Worm (Caenorhabditis elegans): ENCODE measurements around the gene dyf-2.

Gene dyf-2

DNA sequence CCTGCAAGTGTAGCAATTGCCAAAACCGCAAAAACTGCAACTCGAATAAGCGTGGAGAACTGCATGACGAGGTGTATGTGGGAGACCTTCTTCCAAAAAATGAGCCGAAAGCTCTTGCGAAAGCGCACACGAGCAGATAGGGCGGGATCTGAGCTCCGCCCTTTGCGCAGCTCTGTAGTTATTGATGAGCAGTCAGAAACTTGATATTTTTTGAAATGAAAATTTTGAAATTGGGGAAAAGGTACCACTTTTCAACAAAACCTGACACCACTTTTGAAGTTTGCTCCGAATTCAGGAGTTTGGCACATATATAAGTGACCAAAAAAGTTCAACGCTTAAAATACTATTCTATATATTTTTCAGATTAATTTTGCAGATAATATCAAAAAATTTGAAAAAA lies 18.5 kb downstream of the dyf-2 start, which contains the start of gene flp-15:
TSS of gene flp-15 (minus strand) at position 101 of the 400 bp plus-strand sequence.
- TF ChIP-seq mab-5 (tag; optimal IDR thresholded peaks at IDR 0.05) (no peak), mep-1 (tag; optimal IDR thresholded peaks at IDR 0.05) (no peak), snpc-4 (tag; optimal IDR thresholded peaks at IDR 0.05) (no peak), drap-1 (GFP tag; optimal IDR thresholded peaks at IDR 0.05) (no peak), nhr-28 (tag; optimal IDR thresholded peaks at IDR 0.05) (no peak), cnd-1 (tag; optimal IDR thresholded peaks at IDR 0.05) (no peak)

DNA sequence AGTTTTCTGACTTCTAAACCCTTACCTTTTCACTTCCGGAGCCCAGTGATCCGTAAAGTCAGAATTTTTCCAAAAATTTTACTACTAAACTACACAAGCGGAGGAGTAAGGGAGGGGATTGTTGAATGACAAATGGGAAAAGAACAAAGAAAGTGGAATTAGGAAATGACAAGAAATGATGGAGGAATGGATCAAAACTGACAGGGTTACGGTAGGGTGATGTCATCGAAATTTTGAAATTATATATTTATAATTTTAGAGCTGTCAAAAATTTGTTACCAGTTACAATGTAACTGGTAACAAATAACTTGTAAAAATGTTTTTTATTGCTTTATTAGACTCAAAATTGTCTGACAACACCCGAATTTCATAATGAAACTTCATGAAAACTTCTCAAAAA lies 19.8 kb downstream of the dyf-2 start:
- TF ChIP-seq nhr-2 (tag; optimal IDR thresholded peaks at IDR 0.05) (no peak), bed-3 (GFP tag; optimal IDR thresholded peaks at IDR 0.05) (no peak), flh-1 (GFP tag; optimal IDR thresholded peaks at IDR 0.05) (no peak), nhr-28 (tag; optimal IDR thresholded peaks at IDR 0.05) (no peak), sem-2 (GFP tag; optimal IDR thresholded peaks at IDR 0.05) (no peak), nhr-12 (tag; optimal IDR thresholded peaks at IDR 0.05) (no peak), pha-4 (tag; optimal IDR thresholded peaks at IDR 0.05) (no peak), mls-2 (tag; optimal IDR thresholded peaks at IDR 0.05) (no peak), ceh-83 (GFP tag; optimal IDR thresholded peaks at IDR 0.05) (no peak), zip-8 (tag; optimal IDR thresholded peaks at IDR 0.05) (no peak), elt-1 (tag; optimal IDR thresholded peaks at IDR 0.05; ENCODE audit: borderline replicate concordance, insufficient read depth) (no peak), blmp-1 (tag; optimal IDR thresholded peaks at IDR 0.05) (no peak), cnd-1 (tag; optimal IDR thresholded peaks at IDR 0.05) (no peak), drap-1 (GFP tag; optimal IDR thresholded peaks at IDR 0.05) (no peak), nhr-237 (tag; optimal IDR thresholded peaks at IDR 0.05) (no peak)

DNA sequence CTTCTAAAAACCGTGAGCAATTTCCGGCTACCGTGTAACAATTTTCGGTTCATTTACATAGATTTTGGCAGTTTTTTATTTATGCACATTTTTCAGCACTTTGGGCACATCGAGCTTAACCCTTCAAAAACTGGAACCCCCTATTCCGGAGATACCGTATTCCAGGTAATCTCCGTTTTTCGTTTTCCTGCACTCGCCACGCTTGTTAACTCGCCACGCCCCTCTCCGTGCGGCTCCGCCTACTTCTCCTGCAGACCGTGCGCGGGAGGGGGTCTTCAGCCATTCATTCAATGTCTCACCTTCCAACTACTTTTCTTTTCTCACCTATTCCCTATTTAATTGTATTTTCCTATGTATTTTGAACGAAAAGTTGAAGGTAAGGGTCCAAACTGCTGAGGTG lies 26.1 kb downstream of the dyf-2 start:
- TF ChIP-seq ces-1 (GFP tag; optimal IDR thresholded peaks at IDR 0.05), result no peak
- TF ChIP-seq ham-2 (GFP tag; optimal IDR thresholded peaks at IDR 0.05), result no peak
- TF ChIP-seq mab-5 (tag; optimal IDR thresholded peaks at IDR 0.05), result no peak
- TF ChIP-seq M03D4.4 (tag; optimal IDR thresholded peaks at IDR 0.05), result no peak

DNA sequence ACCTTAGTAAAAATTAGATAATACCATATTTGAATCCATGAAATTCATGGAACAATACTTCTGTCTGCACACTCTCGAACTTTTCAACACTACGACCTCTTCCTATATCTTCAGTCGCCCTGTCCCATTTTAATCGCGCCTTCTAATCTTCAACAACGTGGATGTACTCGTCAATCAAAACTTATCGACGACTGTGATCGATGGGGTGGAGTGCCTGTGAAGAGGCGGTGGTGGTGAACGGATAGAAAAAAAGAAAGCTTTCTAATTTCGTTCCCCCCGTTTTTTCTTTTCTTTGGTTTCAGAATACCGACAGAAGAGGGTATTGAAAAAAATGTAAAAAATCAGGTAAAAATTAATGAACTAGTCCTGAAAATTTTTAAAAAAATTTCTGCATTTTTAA lies 27.2 kb downstream of the dyf-2 start:
- TF ChIP-seq flh-1 (GFP tag; optimal IDR thresholded peaks at IDR 0.05), result no peak
- peak; percentile 46 for TF ChIP-seq unc-62 (GFP tag; optimal IDR thresholded peaks at IDR 0.05)

DNA sequence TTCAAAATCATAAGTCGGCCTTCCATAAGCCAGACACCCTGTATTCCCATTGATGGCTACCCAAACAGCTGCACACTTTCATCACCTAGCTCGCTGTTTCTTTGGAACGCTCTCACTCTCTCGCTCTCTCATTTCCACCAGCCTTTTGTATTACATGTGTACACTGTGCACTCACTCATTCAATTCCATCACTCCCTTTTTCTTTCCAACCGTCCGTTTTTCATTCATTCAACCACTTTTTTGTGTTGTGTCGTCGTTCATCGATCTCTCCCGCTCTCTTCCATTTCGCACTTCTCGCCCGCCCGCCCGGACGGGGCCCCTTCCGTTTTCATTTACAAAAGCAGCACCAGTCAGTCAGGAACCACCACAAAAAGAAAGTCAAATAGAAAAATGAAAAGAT lies 28.3 kb downstream of the dyf-2 start:
- TF ChIP-seq pha-4 (tag; optimal IDR thresholded peaks at IDR 0.05) (peak; percentile 26), lin-13 (tag; optimal IDR thresholded peaks at IDR 0.05) (no peak), mab-5 (tag; optimal IDR thresholded peaks at IDR 0.05) (no peak), nhr-28 (tag; optimal IDR thresholded peaks at IDR 0.05) (no peak), ztf-11 (tag; optimal IDR thresholded peaks at IDR 0.05) (no peak), mls-2 (tag; optimal IDR thresholded peaks at IDR 0.05) (no peak), ham-2 (GFP tag; optimal IDR thresholded peaks at IDR 0.05) (peak; percentile 6), nhr-76 (tag; optimal IDR thresholded peaks at IDR 0.05) (no peak), cnd-1 (tag; optimal IDR thresholded peaks at IDR 0.05) (no peak), ceh-83 (GFP tag; optimal IDR thresholded peaks at IDR 0.05) (peak; percentile 63), hlh-1 (tag; optimal IDR thresholded peaks at IDR 0.05) (no peak)

DNA sequence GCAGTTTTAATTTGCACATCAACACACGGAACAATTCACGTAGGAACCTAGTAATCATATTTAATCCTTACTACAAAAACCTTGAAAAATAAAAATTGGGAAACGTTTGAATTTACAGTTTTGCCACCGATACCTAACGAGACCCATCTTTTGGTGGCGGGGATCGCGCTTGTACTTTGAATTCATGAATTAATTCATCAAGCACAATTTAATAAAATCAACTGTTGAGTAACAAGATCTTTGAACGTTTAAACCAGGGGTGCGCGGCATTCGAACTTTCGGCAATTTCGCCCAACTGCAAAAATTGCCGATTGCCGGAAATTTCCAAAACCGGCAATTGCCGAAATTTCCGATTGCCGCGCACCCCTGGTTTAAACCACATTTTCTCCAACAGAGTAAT lies 29.6 kb downstream of the dyf-2 start:
- TF ChIP-seq snpc-4 (tag; optimal IDR thresholded peaks at IDR 0.05), result no peak
- TF ChIP-seq lsy-2 (tag; optimal IDR thresholded peaks at IDR 0.05), result no peak
- TF ChIP-seq blmp-1 (tag; optimal IDR thresholded peaks at IDR 0.05), result no peak
- TF ChIP-seq tbx-8 (GFP tag; optimal IDR thresholded peaks at IDR 0.05), result no peak
- no peak for TF ChIP-seq mep-1 (tag; optimal IDR thresholded peaks at IDR 0.05)
- no peak for TF ChIP-seq nhr-76 (tag; optimal IDR thresholded peaks at IDR 0.05)

DNA sequence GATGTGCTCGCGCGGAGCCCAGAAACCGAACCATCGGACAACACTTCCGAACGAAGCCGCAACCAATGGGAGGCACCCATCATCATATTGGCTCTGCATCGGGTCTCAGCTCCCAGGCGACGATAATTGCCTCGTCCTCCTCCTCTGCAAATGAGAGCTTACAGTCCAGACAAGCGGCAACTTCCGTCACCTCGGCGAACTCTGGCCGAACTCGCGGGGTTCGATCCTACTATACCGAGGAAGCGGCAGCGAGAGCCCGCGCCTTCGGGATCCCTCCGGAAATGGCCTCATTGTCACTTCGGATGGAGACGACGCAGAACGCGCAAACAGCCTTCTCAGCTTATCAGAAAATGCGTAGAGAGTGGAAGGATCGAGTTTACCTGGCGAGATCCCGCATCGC lies 31.3 kb downstream of the dyf-2 start:
- TF ChIP-seq lin-32 (GFP tag; optimal IDR thresholded peaks at IDR 0.05), result no peak
- TF ChIP-seq sem-2 (GFP tag; optimal IDR thresholded peaks at IDR 0.05), result peak; percentile 4
- no peak for TF ChIP-seq flh-1 (GFP tag; optimal IDR thresholded peaks at IDR 0.05)
- TF ChIP-seq snpc-4 (tag; optimal IDR thresholded peaks at IDR 0.05), result no peak

All from whole organism, mixed stage, embryonic.